Fruit fly (Drosophila melanogaster) S2 (cell line): ENCODE data around the gene CG31493.

Source experiments
- CG8478 ChIP-seq: fragments of >200 bp; optimal IDR thresholded peaks from 2 replicates; lab custom pipeline; 2018
- CTCF ChIP-seq, 2 experiments: fragments of >200 bp; optimal IDR thresholded peaks; 2 replicates each; lab custom pipeline; 2018

DNA sequence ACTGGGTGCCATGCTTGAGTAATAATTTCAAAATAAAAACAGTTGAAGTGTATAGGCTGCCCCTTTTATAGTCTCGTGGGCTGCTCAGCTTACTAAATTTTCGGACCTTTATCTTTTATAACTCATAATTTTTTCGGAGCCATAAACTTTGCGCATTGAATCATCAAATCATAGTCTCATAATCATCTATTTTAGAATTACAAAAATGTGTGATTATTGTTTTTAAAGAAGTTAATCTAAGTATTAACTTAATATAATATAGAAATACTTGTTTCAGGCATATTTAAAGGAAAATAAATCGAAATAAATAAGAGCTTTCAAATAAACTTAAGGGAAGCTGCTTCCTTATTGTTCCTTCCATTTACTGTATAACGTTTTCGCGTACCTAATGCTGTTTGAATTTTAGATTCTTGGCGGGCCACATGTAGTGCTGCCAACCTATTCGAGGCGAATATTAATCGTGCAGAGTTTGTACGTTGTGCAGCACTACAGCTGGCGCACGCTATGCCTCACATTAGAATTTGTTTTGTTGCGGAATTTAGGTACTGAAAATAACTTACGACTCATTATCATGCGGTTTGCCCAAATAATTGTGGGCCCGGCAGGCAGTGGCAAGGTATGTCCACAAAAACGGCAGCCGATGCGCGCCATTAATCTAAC is 13.0 kb downstream of the CG31493 start, which contains the start of the genes CG14610 and CG2656:
- no peak for TF ChIP-seq CG8478 (lab: Kevin White, UChicago)
- TF ChIP-seq CTCF (optimal IDR thresholded peaks at IDR 0.05; lab: Kevin White, UChicago), result peak in 1 of 2 experiments; percentile 17
